Worm (Caenorhabditis elegans) whole organism, young adult: ENCODE results near the gene frpr-16.

Experiments
- F49E8.2 ChIP-seq: sonication (generic microtip); optimal IDR thresholded peaks from 3 replicates; lab custom pipeline; 2017; ENCODE audit warnings: missing genetic modification characterization, mild to moderate bottlenecking, missing compliant biosample characterization, antibody characterized with exemption, moderate library complexity; ENCODE audit not compliant: insufficient read depth
- Y53G8AR.9 ChIP-seq: fragments of 200-800 bp; sonication (Bioruptor generic); conservative IDR thresholded peaks from 2 replicates; pipeline ENCODE4 v1.3.6; 2022; ENCODE audit warnings: missing genetic modification reagents, missing genetic modification characterization, missing compliant biosample characterization
- ama-1 ChIP-seq, 3 experiments: fragments of 150-350 bp in 1 of 3; sonication (generic microtip) in 2 of 3; optimal IDR thresholded peaks; 2 replicates each; lab custom pipeline; 2014 to 2018; ENCODE audit warnings: missing biosample characterization in 2 of 3, missing genetic modification characterization in 2 of 3, missing genetic modification reagents in 2 of 3
- atf-7 ChIP-seq: sonication (generic microtip); optimal IDR thresholded peaks from 2 replicates; lab custom pipeline; 2017; ENCODE audit warnings: mild to moderate bottlenecking, missing genetic modification characterization, missing compliant biosample characterization
- ceh-27 ChIP-seq: fragments of 200-800 bp; sonication (Bioruptor generic); optimal IDR thresholded peaks from 2 replicates; lab custom pipeline; 2018; ENCODE audit warnings: mild to moderate bottlenecking, missing genetic modification characterization, moderate library complexity, missing compliant biosample characterization
- hlh-12 ChIP-seq: sonication (generic microtip); optimal IDR thresholded peaks from 2 replicates; lab custom pipeline; 2016; ENCODE audit warnings: missing genetic modification characterization, missing compliant biosample characterization
- hlh-26 ChIP-seq: fragments of 200-800 bp; sonication (Bioruptor generic); conservative IDR thresholded peaks from 2 replicates; pipeline ENCODE4 v1.3.6; 2022; ENCODE audit warnings: missing genetic modification reagents, missing genetic modification characterization, missing compliant biosample characterization
- mcd-1 ChIP-seq: fragments of 200-800 bp; sonication (Bioruptor generic); IDR thresholded peaks from 2 replicates; pipeline ENCODE4 v1.3.6; 2022; ENCODE audit warnings: missing genetic modification reagents, missing genetic modification characterization, missing compliant biosample characterization
- nhr-90 ChIP-seq: sonication (generic microtip); optimal IDR thresholded peaks from 2 replicates; lab custom pipeline; 2016; ENCODE audit warnings: missing genotype, mild to moderate bottlenecking, missing genetic modification characterization, missing compliant biosample characterization
- ztf-26 ChIP-seq: sonication (generic microtip); optimal IDR thresholded peaks from 2 replicates; lab custom pipeline; 2017; ENCODE audit warnings: missing genetic modification characterization, missing compliant biosample characterization

- TF ChIP-seq F49E8.2 (tag; lab: Kevin White, UChicago) (no peak), ceh-27 (GFP tag; lab: Kevin White, UChicago) (no peak), ztf-26 (tag; lab: Kevin White, UChicago) (no peak), nhr-90 (no peak), ama-1 (optimal IDR thresholded peaks at IDR 0.05; lab: Kevin White, UChicago) (no peak), ama-1 (GFP tag; optimal IDR thresholded peaks at IDR 0.05; lab: Kevin White, UChicago) (no peak), hlh-12 (no peak), atf-7 (peak; percentile 33), Y53G8AR.9 (GFP tag; lab: Robert Waterston, UW) (no peak), mcd-1 (GFP tag; lab: Robert Waterston, UW) (no peak), hlh-26 (GFP tag; lab: Robert Waterston, UW) (no peak)
Measured at ce11 chrII:6026646-6027045, 4.4 kb downstream of the frpr-16 start.
